Worm (Caenorhabditis elegans) whole organism, late embryonic: Measurements from ENCODE around the gene dpf-2.

ENCODE experiments used
- C08G9.2 ChIP-seq: sonication (generic microtip); optimal IDR thresholded peaks from 2 replicates; lab custom pipeline; 2016; ENCODE audit warnings: mild to moderate bottlenecking, missing genetic modification characterization, moderate library complexity, missing compliant biosample characterization
- F13H6.1 ChIP-seq: sonication (generic microtip); optimal IDR thresholded peaks from 2 replicates; lab custom pipeline; 2016; ENCODE audit warnings: missing genetic modification characterization, missing compliant biosample characterization
- ahr-1 ChIP-seq: sonication (generic microtip); optimal IDR thresholded peaks from 2 replicates; lab custom pipeline; 2016; ENCODE audit warnings: missing genetic modification characterization, missing compliant biosample characterization
- ama-1 ChIP-seq: fragments of 150-350 bp; optimal IDR thresholded peaks from 2 replicates; lab custom pipeline; 2014
- ceh-18 ChIP-seq: sonication (generic microtip); optimal IDR thresholded peaks from 2 replicates; lab custom pipeline; 2016; ENCODE audit warnings: missing genetic modification characterization, missing compliant biosample characterization
- ceh-30 ChIP-seq: fragments of 150-350 bp; optimal IDR thresholded peaks from 2 replicates; lab custom pipeline; 2014; ENCODE audit warnings: missing biosample characterization, missing genetic modification characterization
- ceh-31 ChIP-seq: sonication (generic microtip); optimal IDR thresholded peaks from 2 replicates; lab custom pipeline; 2016; ENCODE audit warnings: missing genetic modification characterization, missing compliant biosample characterization
- ceh-48 ChIP-seq: sonication (generic microtip); optimal IDR thresholded peaks from 2 replicates; lab custom pipeline; 2016; ENCODE audit warnings: missing genetic modification characterization, inconsistent platforms, missing compliant biosample characterization
- elt-2 ChIP-seq: sonication (generic microtip); optimal IDR thresholded peaks from 2 replicates; lab custom pipeline; 2016; ENCODE audit warnings: missing genetic modification reagents, missing genetic modification characterization, missing compliant biosample characterization
- ets-4 ChIP-seq: sonication (generic microtip); optimal IDR thresholded peaks from 2 replicates; lab custom pipeline; 2016; ENCODE audit warnings: missing genetic modification characterization, missing compliant biosample characterization
- fkh-6 ChIP-seq: sonication (generic microtip); optimal IDR thresholded peaks from 2 replicates; lab custom pipeline; 2016; ENCODE audit warnings: missing genetic modification characterization, missing compliant biosample characterization
- gmeb-2 ChIP-seq: sonication (generic microtip); optimal IDR thresholded peaks from 2 replicates; lab custom pipeline; 2016; ENCODE audit warnings: missing genetic modification characterization, inconsistent platforms, missing compliant biosample characterization
- hlh-13 ChIP-seq: fragments of 200-800 bp; sonication (Bioruptor generic); optimal IDR thresholded peaks from 2 replicates; lab custom pipeline; 2018; ENCODE audit warnings: mild to moderate bottlenecking, missing genetic modification characterization, missing compliant biosample characterization
- hlh-15 ChIP-seq: sonication (generic microtip); optimal IDR thresholded peaks from 2 replicates; lab custom pipeline; 2016; ENCODE audit warnings: missing genetic modification characterization, missing compliant biosample characterization
- hlh-30 ChIP-seq: sonication (generic microtip); optimal IDR thresholded peaks from 2 replicates; lab custom pipeline; 2017; ENCODE audit warnings: antibody characterized with exemption, missing genetic modification characterization, missing compliant biosample characterization; ENCODE audit not compliant: insufficient read depth
- hlh-6 ChIP-seq: sonication (generic microtip); optimal IDR thresholded peaks from 2 replicates; lab custom pipeline; 2016; ENCODE audit warnings: missing genotype, missing genetic modification characterization, missing compliant biosample characterization
- hlh-8 ChIP-seq: sonication (generic microtip); optimal IDR thresholded peaks from 2 replicates; lab custom pipeline; 2016; ENCODE audit warnings: missing genotype, missing genetic modification characterization, missing compliant biosample characterization
- lim-6 ChIP-seq: sonication (generic microtip); optimal IDR thresholded peaks from 2 replicates; lab custom pipeline; 2016; ENCODE audit warnings: missing genetic modification characterization, missing compliant biosample characterization
- madf-2 ChIP-seq: sonication (generic microtip); optimal IDR thresholded peaks from 2 replicates; lab custom pipeline; 2017; ENCODE audit warnings: missing genetic modification characterization, missing compliant biosample characterization
- nfya-1 ChIP-seq: sonication (generic microtip); optimal IDR thresholded peaks from 2 replicates; lab custom pipeline; 2017; ENCODE audit warnings: missing genetic modification characterization, mild to moderate bottlenecking, missing compliant biosample characterization, antibody characterized with exemption, moderate library complexity
- nhr-11 ChIP-seq: fragments of 150-350 bp; optimal IDR thresholded peaks from 2 replicates; lab custom pipeline; 2014; ENCODE audit warnings: missing biosample characterization, missing genetic modification characterization
- npax-4 ChIP-seq: sonication (generic microtip); optimal IDR thresholded peaks from 2 replicates; lab custom pipeline; 2016; ENCODE audit warnings: missing genetic modification characterization, missing compliant biosample characterization
- odd-2 ChIP-seq: sonication (generic microtip); optimal IDR thresholded peaks from 2 replicates; lab custom pipeline; 2017; ENCODE audit warnings: antibody characterized with exemption, mild to moderate bottlenecking, missing genetic modification characterization, missing compliant biosample characterization
- pag-3 ChIP-seq: sonication (generic microtip); optimal IDR thresholded peaks from 2 replicates; lab custom pipeline; 2016; ENCODE audit warnings: missing compliant biosample characterization, missing genetic modification characterization, borderline replicate concordance
- pat-9 ChIP-seq: fragments of 200-800 bp; sonication (Bioruptor generic); optimal IDR thresholded peaks from 2 replicates; lab custom pipeline; 2018; ENCODE audit warnings: mild to moderate bottlenecking, missing genetic modification characterization, moderate library complexity, missing compliant biosample characterization
- pax-1 ChIP-seq: fragments of 150-350 bp; optimal IDR thresholded peaks from 2 replicates; lab custom pipeline; 2014; ENCODE audit warnings: missing biosample characterization, missing genetic modification characterization
- pqm-1 ChIP-seq: sonication (generic microtip); optimal IDR thresholded peaks from 2 replicates; lab custom pipeline; 2016; ENCODE audit warnings: missing genetic modification characterization, missing compliant biosample characterization
- ref-2 ChIP-seq: sonication (generic microtip); optimal IDR thresholded peaks from 2 replicates; lab custom pipeline; 2016; ENCODE audit warnings: missing genetic modification characterization, missing compliant biosample characterization
- sox-2 ChIP-seq: fragments of 200-800 bp; sonication (Bioruptor generic); IDR thresholded peaks from 2 replicates; pipeline ENCODE4 v1.3.6; 2022; ENCODE audit warnings: missing genetic modification reagents, missing genetic modification characterization, missing compliant biosample characterization
- sox-4 ChIP-seq: sonication (generic microtip); optimal IDR thresholded peaks from 2 replicates; lab custom pipeline; 2017; ENCODE audit warnings: mild to moderate bottlenecking, missing genetic modification characterization, inconsistent platforms, missing compliant biosample characterization
- unc-42 ChIP-seq: sonication (generic microtip); optimal IDR thresholded peaks from 2 replicates; lab custom pipeline; 2016; ENCODE audit warnings: missing genotype, missing genetic modification characterization, missing compliant biosample characterization
- unc-55 ChIP-seq: sonication (generic microtip); optimal IDR thresholded peaks from 2 replicates; lab custom pipeline; 2017; ENCODE audit warnings: missing biosample characterization, missing genetic modification reagents, missing genetic modification characterization
- unc-86 ChIP-seq: sonication (generic microtip); optimal IDR thresholded peaks from 2 replicates; lab custom pipeline; 2016; ENCODE audit warnings: missing genetic modification characterization, missing compliant biosample characterization
- zip-5 ChIP-seq: sonication (generic microtip); optimal IDR thresholded peaks from 2 replicates; lab custom pipeline; 2016; ENCODE audit warnings: missing genetic modification characterization, missing compliant biosample characterization

Gene dpf-2

ce11 chrX:14831531-14831930 lies at the start of gene dpf-2:
TSS of gene dpf-2 (plus strand) at chrX:14831831.
- no peak for TF ChIP-seq hlh-8
- no peak for TF ChIP-seq pqm-1 (tag; lab: Kevin White, UChicago)
- no peak for TF ChIP-seq sox-4 (tag; lab: Kevin White, UChicago)
- TF ChIP-seq odd-2 (tag; lab: Kevin White, UChicago): no peak
- TF ChIP-seq sox-2 (GFP tag; lab: Robert Waterston, UW): no peak
- TF ChIP-seq unc-55 (GFP tag; lab: Kevin White, UChicago): no peak
- TF ChIP-seq elt-2 (tag; lab: Kevin White, UChicago): no peak
- no peak for TF ChIP-seq ceh-18
- no peak for TF ChIP-seq ceh-48 (tag; lab: Kevin White, UChicago)
- no peak for TF ChIP-seq ama-1 (lab: Kevin White, UChicago)
- no peak for TF ChIP-seq madf-2 (tag; lab: Kevin White, UChicago)
- no peak for TF ChIP-seq hlh-30
- TF ChIP-seq nfya-1 (tag; lab: Kevin White, UChicago): no peak
- TF ChIP-seq ref-2 (tag; lab: Kevin White, UChicago): no peak
- no peak for TF ChIP-seq nhr-11

ce11 chrX:14783434-14784142 lies 48.0 kb upstream of the dpf-2 start:
- TF ChIP-seq unc-86 (tag; lab: Kevin White, UChicago) (no peak), elt-2 (tag; lab: Kevin White, UChicago) (no peak), hlh-30 (no peak), ceh-48 (tag; lab: Kevin White, UChicago) (no peak), gmeb-2 (no peak), zip-5 (tag; lab: Kevin White, UChicago) (no peak), ceh-30 (tag; lab: Kevin White, UChicago) (no peak), pat-9 (tag; lab: Kevin White, UChicago) (no peak), unc-42 (tag; lab: Kevin White, UChicago) (no peak), ceh-31 (tag; lab: Kevin White, UChicago) (no peak), sox-2 (GFP tag; lab: Robert Waterston, UW) (no peak), sox-4 (tag; lab: Kevin White, UChicago) (no peak)

- TF ChIP-seq pag-3 (tag; lab: Kevin White, UChicago) (no peak), madf-2 (tag; lab: Kevin White, UChicago) (no peak), hlh-13 (no peak), npax-4 (tag; lab: Kevin White, UChicago) (no peak), F13H6.1 (no peak), ama-1 (lab: Kevin White, UChicago) (no peak), C08G9.2 (tag; lab: Kevin White, UChicago) (no peak), ets-4 (tag; lab: Kevin White, UChicago) (no peak), pax-1 (tag; lab: Kevin White, UChicago) (no peak)
These were observed 44.6 kb upstream of the dpf-2 start for ce11 chrX:14786821-14787556.

- TF ChIP-seq fkh-6 (tag; lab: Kevin White, UChicago): no peak
- TF ChIP-seq ref-2 (tag; lab: Kevin White, UChicago): no peak
- TF ChIP-seq ahr-1: no peak
- TF ChIP-seq hlh-6 (tag; lab: Kevin White, UChicago): no peak
- TF ChIP-seq zip-5 (tag; lab: Kevin White, UChicago): no peak
- TF ChIP-seq elt-2 (tag; lab: Kevin White, UChicago): no peak
- TF ChIP-seq lim-6 (tag; lab: Kevin White, UChicago): no peak
- TF ChIP-seq hlh-15 (tag; lab: Kevin White, UChicago): no peak
- no peak for TF ChIP-seq nhr-11
These were observed 44.1 kb upstream of the dpf-2 start for ce11 chrX:14787557-14787932.
